Fruit fly (Drosophila melanogaster) whole organism, pupa: ENCODE results near the gene Cp19.

ENCODE experiments used
- CG14655 ChIP-seq: fragments of 200-800 bp; sonication (Bioruptor generic); optimal IDR thresholded peaks from 3 replicates; lab custom pipeline; 2017; ENCODE audit warnings: mild to moderate bottlenecking, missing biosample characterization, missing genetic modification reagents, missing genetic modification characterization
- CG34367 ChIP-seq: fragments of 200-800 bp; sonication (Bioruptor generic); optimal IDR thresholded peaks from 2 replicates; lab custom pipeline; 2018; ENCODE audit warnings: missing biosample characterization, mild to moderate bottlenecking, missing genetic modification characterization
- CG4496 ChIP-seq: fragments of 200-800 bp; sonication (Bioruptor generic); IDR thresholded peaks from 3 replicates; pipeline ENCODE4 v1.3.6; 2022; ENCODE audit warnings: missing biosample characterization, missing genetic modification characterization
- D1 ChIP-seq: fragments of 200-800 bp; sonication (Bioruptor generic); optimal IDR thresholded peaks from 2 replicates; lab custom pipeline; 2018; ENCODE audit warnings: missing biosample characterization, mild to moderate bottlenecking, missing genetic modification characterization, moderate library complexity
- Ets98B ChIP-seq: fragments of 200-800 bp; sonication (Bioruptor generic); IDR thresholded peaks from 2 replicates; pipeline ENCODE4 v1.3.6; 2022; ENCODE audit warnings: missing biosample characterization, missing genetic modification characterization
- Pif1A ChIP-seq: fragments of 200-800 bp; sonication (Bioruptor generic); optimal IDR thresholded peaks from 3 replicates; lab custom pipeline; 2016; ENCODE audit warnings: missing biosample characterization, missing genetic modification characterization

dm6 chr3L:8700054-8700642 is 29.5 kb upstream of the Cp19 start:
- TF ChIP-seq CG4496 (GFP tag; lab: Robert Waterston, UW) (no peak), Ets98B (GFP tag; lab: Robert Waterston, UW) (no peak), CG14655 (GFP tag; lab: Kevin White, UChicago) (no peak), D1 (tag; lab: Kevin White, UChicago) (no peak), CG34367 (no peak), Pif1A (GFP tag; lab: Kevin White, UChicago) (no peak)
